Worm (Caenorhabditis elegans): ENCODE measurements around the gene cam-1.
A peak's percentile ranks its signal among the peaks of the same experiment; 100 is the strongest.

cam-1 gene

DNA sequence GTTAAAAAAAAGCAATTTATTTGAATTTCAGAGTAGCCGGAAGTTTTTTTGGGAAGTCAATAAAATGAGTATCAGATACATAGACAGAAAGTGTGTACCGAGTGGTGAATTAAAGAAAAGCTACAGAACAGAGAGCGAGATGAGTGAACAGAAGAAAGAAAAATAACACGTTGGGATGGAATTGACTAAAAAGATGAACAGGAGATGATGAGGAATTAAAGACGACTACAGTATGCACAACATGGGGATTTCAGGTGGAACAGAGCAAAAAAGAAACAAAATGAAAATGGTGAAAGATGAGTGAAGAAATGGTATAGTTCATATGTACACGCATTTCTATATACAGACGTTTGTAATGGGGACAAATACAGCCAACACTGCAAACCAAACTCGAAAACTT is 38.8 kb downstream of the cam-1 start:
- TF ChIP-seq F10E7.11 (tag; optimal IDR thresholded peaks at IDR 0.05), result no peak
- no peak for TF ChIP-seq ceh-58 (GFP tag; IDR thresholded peaks at IDR 0.05)
- TF ChIP-seq ztf-22 (GFP tag; optimal IDR thresholded peaks at IDR 0.05), result no peak
- TF ChIP-seq rpc-1 (optimal IDR thresholded peaks at IDR 0.05), result no peak
- no peak for TF ChIP-seq rpc-1 (tag; optimal IDR thresholded peaks at IDR 0.05)
- no peak for TF ChIP-seq xnd-1 (tag; optimal IDR thresholded peaks at IDR 0.05)
- TF ChIP-seq tbp1 (GFP tag; optimal IDR thresholded peaks at IDR 0.05), result no peak
- no peak for TF ChIP-seq ceh-91 (GFP tag; IDR thresholded peaks at IDR 0.05)
- no peak for TF ChIP-seq hmg-20 (GFP tag; IDR thresholded peaks at IDR 0.05)

DNA sequence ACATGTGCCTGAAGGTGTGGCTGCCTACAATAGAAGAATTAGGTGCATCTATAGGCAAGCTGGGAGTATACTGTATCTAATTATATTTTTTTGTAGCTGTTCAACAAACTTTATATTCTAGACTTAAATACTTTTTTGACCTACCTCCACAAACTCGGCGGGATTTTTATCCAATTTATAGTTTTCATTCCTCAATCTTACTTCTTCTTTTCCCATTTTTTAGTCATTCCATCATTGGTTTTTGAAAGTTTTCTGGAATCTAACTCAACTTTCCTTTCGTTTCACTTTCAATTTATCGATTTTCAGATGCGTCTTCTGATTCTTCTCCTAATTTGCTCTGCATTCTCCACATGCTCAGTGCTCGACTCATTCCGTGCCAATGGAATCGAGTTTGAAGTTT is 40.5 kb downstream of the cam-1 start, which contains the start of gene C01G6.3:
Gene C01G6.3 (plus strand): TSS at position 301 of the 400 bp plus-strand sequence.
- TF ChIP-seq sptf-2 (GFP tag; optimal IDR thresholded peaks at IDR 0.05) (no peak), madf-6 (GFP tag; IDR thresholded peaks at IDR 0.05) (0 out of 2 replicates have a peak, but pooled peaks have one; percentile 38), attf-6 (GFP tag; IDR thresholded peaks at IDR 0.05) (no peak), efl-1 (GFP tag; optimal IDR thresholded peaks at IDR 0.05) (peak; percentile 61), B0336.3 (GFP tag; IDR thresholded peaks at IDR 0.05) (no peak), B0261.1 (tag; optimal IDR thresholded peaks at IDR 0.05) (no peak), cebp-2 (GFP tag; IDR thresholded peaks at IDR 0.05) (no peak)

DNA sequence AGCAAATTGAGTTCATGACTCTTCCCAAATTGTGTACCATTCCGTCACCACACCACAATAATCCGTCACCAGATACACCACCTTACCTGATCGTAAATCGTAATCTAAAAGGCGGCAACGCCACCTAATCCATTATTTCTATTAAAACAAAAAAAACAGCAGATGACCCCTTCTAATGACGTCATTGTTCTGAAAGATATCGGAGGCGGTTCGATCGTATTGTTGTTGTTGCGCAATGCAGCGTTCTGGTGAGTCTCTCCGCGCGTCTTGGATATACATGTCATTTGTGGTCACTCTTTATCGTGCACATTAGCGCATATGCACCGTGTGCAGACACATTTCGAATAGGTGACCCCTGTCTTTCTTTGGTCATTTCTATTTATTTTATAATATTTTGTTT is 41.1 kb downstream of the cam-1 start:
- TF ChIP-seq ztf-25 (GFP tag; IDR thresholded peaks at IDR 0.05) (no peak), xnd-1 (tag; optimal IDR thresholded peaks at IDR 0.05) (no peak), bed-2 (GFP tag; IDR thresholded peaks at IDR 0.05) (no peak), bed-1 (GFP tag; IDR thresholded peaks at IDR 0.05) (no peak), sea-2 (GFP tag; IDR thresholded peaks at IDR 0.05) (no peak), B0035.1 (tag; optimal IDR thresholded peaks at IDR 0.05) (no peak), C06A6.2 (GFP tag; conservative IDR thresholded peaks at IDR 0.05) (no peak), repo-1 (tag; optimal IDR thresholded peaks at IDR 0.05) (no peak), mcd-1 (GFP tag; IDR thresholded peaks at IDR 0.05) (no peak), F49E8.2 (tag; optimal IDR thresholded peaks at IDR 0.05; ENCODE audit: insufficient read depth) (no peak), hsf-1 (GFP tag; IDR thresholded peaks at IDR 0.05) (no peak), hlh-26 (GFP tag; conservative IDR thresholded peaks at IDR 0.05) (no peak), rpc-1 (optimal IDR thresholded peaks at IDR 0.05) (no peak), rpc-1 (tag; optimal IDR thresholded peaks at IDR 0.05) (no peak), attf-5 (GFP tag; optimal IDR thresholded peaks at IDR 0.05) (no peak), nhr-27 (tag; optimal IDR thresholded peaks at IDR 0.05) (no peak)

DNA sequence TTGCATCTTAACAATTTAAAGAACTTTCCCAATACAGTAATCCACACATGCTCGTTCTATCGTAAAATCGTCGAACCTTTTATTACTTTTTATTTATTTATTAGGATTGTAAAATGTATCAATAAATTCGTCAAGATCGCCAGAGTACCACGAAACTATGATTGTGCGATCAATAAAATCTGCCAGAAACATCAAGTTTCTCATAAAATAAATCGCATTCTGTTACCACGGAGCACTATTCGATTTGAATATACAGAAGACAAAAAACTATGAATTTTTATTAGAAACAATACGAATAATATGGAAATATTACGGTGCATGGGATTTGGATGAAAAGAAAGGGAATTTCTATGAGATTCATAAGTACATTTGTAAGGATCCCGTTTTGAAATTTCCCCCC is 43.3 kb downstream of the cam-1 start, which contains the start of gene C01G6.2:
Gene C01G6.2 (plus strand): TSS at position 301 of the 400 bp plus-strand sequence.
- TF ChIP-seq K11D2.4 (GFP tag; IDR thresholded peaks at IDR 0.05), result no peak
- TF ChIP-seq xnd-1 (tag; optimal IDR thresholded peaks at IDR 0.05), result no peak
- no peak for TF ChIP-seq ccch-3 (GFP tag; optimal IDR thresholded peaks at IDR 0.05)
- TF ChIP-seq tbx-9 (tag; optimal IDR thresholded peaks at IDR 0.05; ENCODE audit: borderline replicate concordance), result no peak
- no peak for TF ChIP-seq ztf-22 (GFP tag; optimal IDR thresholded peaks at IDR 0.05)
- no peak for TF ChIP-seq F23B12.7 (tag; optimal IDR thresholded peaks at IDR 0.05; ENCODE audit: insufficient read depth)
- TF ChIP-seq ceh-27 (GFP tag; optimal IDR thresholded peaks at IDR 0.05), result no peak
- TF ChIP-seq B0019.2 (GFP tag; conservative IDR thresholded peaks at IDR 0.05), result no peak
- no peak for TF ChIP-seq mel-28 (tag; optimal IDR thresholded peaks at IDR 0.05; ENCODE audit: borderline replicate concordance)
- TF ChIP-seq rcor-1 (GFP tag; IDR thresholded peaks at IDR 0.05), result no peak
- no peak for TF ChIP-seq zfh-2 (GFP tag; conservative IDR thresholded peaks at IDR 0.05)
- no peak for TF ChIP-seq lin-26 (GFP tag; IDR thresholded peaks at IDR 0.05)
- no peak for TF ChIP-seq fkh-3 (tag; optimal IDR thresholded peaks at IDR 0.05)

Data from whole organism, young adult.